Worm (Caenorhabditis elegans) whole organism, L2 larva: ENCODE measurements around the gene C55A6.10.
A peak's percentile ranks its signal among the peaks of the same experiment; 100 is the strongest.

Source experiments
- aly-2 ChIP-seq: fragments of 150-350 bp; optimal IDR thresholded peaks from 2 replicates; lab custom pipeline; 2014; ENCODE audit warnings: missing biosample characterization, missing genetic modification characterization
- dmd-4 ChIP-seq: sonication (generic microtip); optimal IDR thresholded peaks from 2 replicates; lab custom pipeline; 2017; ENCODE audit warnings: missing biosample characterization, missing genetic modification characterization
- fos-1 ChIP-seq: fragments of 150-350 bp; optimal IDR thresholded peaks from 2 replicates; lab custom pipeline; 2014; ENCODE audit warnings: missing biosample characterization, missing genetic modification characterization
- nhr-11 ChIP-seq: fragments of 150-350 bp; optimal IDR thresholded peaks from 2 replicates; lab custom pipeline; 2014; ENCODE audit warnings: missing biosample characterization, missing genetic modification characterization
- nhr-129 ChIP-seq: fragments of 150-350 bp; optimal IDR thresholded peaks from 2 replicates; lab custom pipeline; 2014; ENCODE audit warnings: missing biosample characterization, missing genetic modification characterization
- peb-1 ChIP-seq: fragments of 150-350 bp; optimal IDR thresholded peaks from 2 replicates; lab custom pipeline; 2014; ENCODE audit warnings: missing biosample characterization, missing genetic modification characterization
- snpc-4 ChIP-seq: fragments of 150-350 bp; optimal IDR thresholded peaks from 2 replicates; lab custom pipeline; 2014; ENCODE audit warnings: missing biosample characterization, missing genetic modification characterization
- unc-39 ChIP-seq: fragments of 150-350 bp; optimal IDR thresholded peaks from 2 replicates; lab custom pipeline; 2014; ENCODE audit warnings: missing biosample characterization, missing genetic modification characterization
- unc-62 ChIP-seq: fragments of 150-350 bp; optimal IDR thresholded peaks from 2 replicates; lab custom pipeline; 2014; ENCODE audit warnings: missing biosample characterization, missing genetic modification reagents, missing genetic modification characterization
- ztf-4 ChIP-seq: fragments of 150-350 bp; optimal IDR thresholded peaks from 2 replicates; lab custom pipeline; 2014; ENCODE audit warnings: missing biosample characterization, missing genetic modification characterization

DNA sequence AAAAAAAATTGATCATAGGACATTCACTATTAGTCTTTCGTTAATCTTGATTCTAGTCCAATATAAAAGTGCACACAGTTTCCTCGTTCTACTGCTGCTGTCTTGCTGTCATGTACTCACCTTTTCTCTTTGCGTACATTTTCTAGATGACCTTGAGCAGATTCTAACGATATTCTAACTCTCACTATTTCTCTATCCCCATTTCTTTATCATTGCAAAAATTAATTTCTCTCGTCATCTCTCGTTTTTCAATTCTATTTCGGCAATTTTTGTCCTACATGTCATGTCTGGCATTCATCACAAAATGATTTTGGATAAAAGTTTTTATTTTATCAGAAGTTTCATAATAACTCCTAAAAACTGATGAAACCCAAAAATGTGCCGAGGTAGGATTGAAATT lies 3.6 kb downstream of the C55A6.10 start, which contains the start of gene ttll-5:
- TF ChIP-seq peb-1 (tag; lab: Kevin White, UChicago) (no peak), dmd-4 (no peak), nhr-129 (tag; lab: Kevin White, UChicago) (no peak), snpc-4 (no peak), aly-2 (tag; lab: Kevin White, UChicago) (no peak), unc-62 (GFP tag; lab: Kevin White, UChicago) (no peak), ztf-4 (tag; lab: Kevin White, UChicago) (no peak), nhr-11 (tag; lab: Kevin White, UChicago) (no peak), fos-1 (peak; percentile 35), unc-39 (tag; lab: Kevin White, UChicago) (no peak)
